Worm (Caenorhabditis elegans) whole organism, L3 larva: ENCODE data around the gene cft-1.

Experiments
- R02D3.7 ChIP-seq: fragments of 150-350 bp; optimal IDR thresholded peaks from 2 replicates; lab custom pipeline; 2014; ENCODE audit warnings: missing biosample characterization, missing genetic modification characterization
- ZK546.5 ChIP-seq: sonication (generic microtip); optimal IDR thresholded peaks from 2 replicates; lab custom pipeline; 2017; ENCODE audit warnings: missing biosample characterization, missing genetic modification characterization
- aly-2 ChIP-seq: fragments of 150-350 bp; optimal IDR thresholded peaks from 2 replicates; lab custom pipeline; 2014; ENCODE audit warnings: missing biosample characterization, missing genetic modification characterization
- ama-1 ChIP-seq: fragments of 150-350 bp; optimal IDR thresholded peaks from 2 replicates; lab custom pipeline; 2018
- ceh-28 ChIP-seq: fragments of 150-350 bp; optimal IDR thresholded peaks from 2 replicates; lab custom pipeline; 2014; ENCODE audit warnings: missing biosample characterization, missing genetic modification reagents, missing genetic modification characterization
- ceh-82 ChIP-seq: fragments of 150-350 bp; optimal IDR thresholded peaks from 2 replicates; lab custom pipeline; 2014; ENCODE audit warnings: missing biosample characterization, missing genetic modification characterization
- ceh-9 ChIP-seq: sonication (generic microtip); optimal IDR thresholded peaks from 2 replicates; lab custom pipeline; 2018; ENCODE audit warnings: missing biosample characterization, missing genetic modification characterization
- daf-12 ChIP-seq: fragments of 150-350 bp; optimal IDR thresholded peaks from 2 replicates; lab custom pipeline; 2014; ENCODE audit warnings: missing biosample characterization, missing genetic modification reagents, missing genetic modification characterization
- egl-27 ChIP-seq: sonication (generic microtip); optimal IDR thresholded peaks from 4 replicates; lab custom pipeline; 2017; ENCODE audit warnings: missing biosample characterization, missing genetic modification reagents, missing genetic modification characterization
- elt-2 ChIP-seq: sonication (generic microtip); optimal IDR thresholded peaks from 2 replicates; lab custom pipeline; 2016; ENCODE audit warnings: missing genetic modification reagents, mild to moderate bottlenecking, missing genetic modification characterization, missing compliant biosample characterization
- elt-3 ChIP-seq, 3 experiments: fragments of 150-350 bp in 1 of 3; sonication (generic microtip) in 2 of 3; optimal IDR thresholded peaks; 2 replicates in 2 of 3; 4 replicates in 1 of 3; lab custom pipeline; 2014 to 2017; ENCODE audit warnings: missing biosample characterization in 3 of 3, missing genetic modification characterization in 3 of 3
- eor-1 ChIP-seq, 2 experiments: fragments of 150-350 bp; optimal IDR thresholded peaks; 2 replicates each; lab custom pipeline; 2014 to 2018; ENCODE audit warnings: missing biosample characterization in 2 of 2, missing genetic modification characterization in 2 of 2
- fkh-2 ChIP-seq: fragments of 150-350 bp; optimal IDR thresholded peaks from 2 replicates; lab custom pipeline; 2014; ENCODE audit warnings: missing biosample characterization, missing genetic modification reagents, missing genetic modification characterization
- fos-1 ChIP-seq: fragments of 150-350 bp; optimal IDR thresholded peaks from 2 replicates; lab custom pipeline; 2014; ENCODE audit warnings: missing biosample characterization, missing genetic modification characterization
- hmg-11 ChIP-seq: sonication (generic microtip); optimal IDR thresholded peaks from 2 replicates; lab custom pipeline; 2016; ENCODE audit warnings: missing genetic modification characterization, missing compliant biosample characterization
- lin-15B ChIP-seq: fragments of 150-350 bp; optimal IDR thresholded peaks from 2 replicates; lab custom pipeline; 2014; ENCODE audit warnings: missing biosample characterization, missing genetic modification characterization
- lin-39 ChIP-seq: fragments of 150-350 bp; optimal IDR thresholded peaks from 2 replicates; lab custom pipeline; 2018; ENCODE audit warnings: missing biosample characterization, missing genetic modification reagents, missing genetic modification characterization
- lsy-12 ChIP-seq: sonication (generic microtip); optimal IDR thresholded peaks from 2 replicates; lab custom pipeline; 2016; ENCODE audit warnings: mild to moderate bottlenecking, missing genetic modification characterization, missing compliant biosample characterization
- mdl-1 ChIP-seq: fragments of 150-350 bp; optimal IDR thresholded peaks from 2 replicates; lab custom pipeline; 2014; ENCODE audit warnings: missing biosample characterization, missing genetic modification characterization
- mml-1 ChIP-seq: fragments of 150-350 bp; sonication (generic microtip); optimal IDR thresholded peaks from 3 replicates; lab custom pipeline; 2014; ENCODE audit warnings: missing biosample characterization, missing genetic modification characterization
- nfya-1 ChIP-seq: sonication (generic microtip); optimal IDR thresholded peaks from 2 replicates; lab custom pipeline; 2017; ENCODE audit warnings: missing genetic modification characterization, mild to moderate bottlenecking, missing compliant biosample characterization, antibody characterized with exemption, moderate library complexity; ENCODE audit not compliant: insufficient read depth
- nhr-11 ChIP-seq: fragments of 150-350 bp; optimal IDR thresholded peaks from 2 replicates; lab custom pipeline; 2014; ENCODE audit warnings: missing biosample characterization, missing genetic modification characterization
- nhr-12 ChIP-seq: fragments of 150-350 bp; optimal IDR thresholded peaks from 2 replicates; lab custom pipeline; 2014; ENCODE audit warnings: missing biosample characterization, missing genetic modification characterization
- nhr-23 ChIP-seq: fragments of 150-350 bp; optimal IDR thresholded peaks from 2 replicates; lab custom pipeline; 2014; ENCODE audit warnings: missing biosample characterization, missing genetic modification reagents, missing genetic modification characterization
- nhr-237 ChIP-seq: fragments of 150-350 bp; optimal IDR thresholded peaks from 2 replicates; lab custom pipeline; 2014; ENCODE audit warnings: missing biosample characterization, missing genetic modification characterization
- nhr-25 ChIP-seq: sonication (generic microtip); optimal IDR thresholded peaks from 2 replicates; lab custom pipeline; 2017; ENCODE audit warnings: missing biosample characterization, missing genetic modification characterization
- nhr-28 ChIP-seq: fragments of 150-350 bp; optimal IDR thresholded peaks from 2 replicates; lab custom pipeline; 2014; ENCODE audit warnings: missing biosample characterization, missing genetic modification characterization
- nhr-43 ChIP-seq: sonication (generic microtip); optimal IDR thresholded peaks from 2 replicates; lab custom pipeline; 2016; ENCODE audit warnings: mild to moderate bottlenecking, missing genetic modification characterization, missing compliant biosample characterization; ENCODE audit not compliant: poor library complexity, severe bottlenecking
- nhr-67 ChIP-seq: fragments of 150-350 bp; optimal IDR thresholded peaks from 2 replicates; lab custom pipeline; 2014; ENCODE audit warnings: missing biosample characterization, missing genetic modification characterization
- nhr-76 ChIP-seq: fragments of 150-350 bp; sonication (generic microtip); optimal IDR thresholded peaks from 5 replicates; lab custom pipeline; 2014; ENCODE audit warnings: missing biosample characterization, missing genetic modification characterization
- pha-4 ChIP-seq: fragments of 150-350 bp; optimal IDR thresholded peaks from 2 replicates; lab custom pipeline; 2014; ENCODE audit warnings: missing biosample characterization, missing genetic modification reagents, missing genetic modification characterization
- pqm-1 ChIP-seq: fragments of 150-350 bp; optimal IDR thresholded peaks from 2 replicates; lab custom pipeline; 2017; ENCODE audit warnings: missing biosample characterization, missing genetic modification characterization, inconsistent platforms
- sea-2 ChIP-seq: fragments of 150-350 bp; sonication (generic microtip); optimal IDR thresholded peaks from 4 replicates; lab custom pipeline; 2014; ENCODE audit warnings: missing biosample characterization, missing genetic modification reagents, missing genetic modification characterization
- skn-1 ChIP-seq: fragments of 150-350 bp; optimal IDR thresholded peaks from 2 replicates; lab custom pipeline; 2014; ENCODE audit warnings: missing biosample characterization, missing genetic modification characterization
- snpc-4 ChIP-seq: fragments of 150-350 bp; optimal IDR thresholded peaks from 2 replicates; lab custom pipeline; 2014; ENCODE audit warnings: missing biosample characterization, missing genetic modification characterization
- tbx-2 ChIP-seq: sonication (generic microtip); optimal IDR thresholded peaks from 2 replicates; lab custom pipeline; 2016; ENCODE audit warnings: mild to moderate bottlenecking, missing genetic modification characterization, missing compliant biosample characterization
- unc-39 ChIP-seq: sonication (generic microtip); optimal IDR thresholded peaks from 4 replicates; lab custom pipeline; 2017; ENCODE audit warnings: missing biosample characterization, missing genetic modification characterization
- unc-62 ChIP-seq: fragments of 150-350 bp; sonication (generic microtip); optimal IDR thresholded peaks from 4 replicates; lab custom pipeline; 2014; ENCODE audit warnings: missing biosample characterization, missing genetic modification reagents, missing genetic modification characterization
- zag-1 ChIP-seq: fragments of 150-350 bp; optimal IDR thresholded peaks from 2 replicates; lab custom pipeline; 2014; ENCODE audit warnings: missing biosample characterization, missing genetic modification characterization
- ztf-11 ChIP-seq: fragments of 150-350 bp; optimal IDR thresholded peaks from 2 replicates; lab custom pipeline; 2014; ENCODE audit warnings: missing biosample characterization, missing genetic modification characterization

cft-1 gene

ce11 chrV:5584293-5584776 lies 45.7 kb downstream of the cft-1 start, which contains the start of gene pas-6 (continued):
- TF ChIP-seq lin-39 (tag; lab: Kevin White, UChicago) (no peak), elt-3 (tag; optimal IDR thresholded peaks at IDR 0.05; lab: Kevin White, UChicago) (no peak)

DNA sequence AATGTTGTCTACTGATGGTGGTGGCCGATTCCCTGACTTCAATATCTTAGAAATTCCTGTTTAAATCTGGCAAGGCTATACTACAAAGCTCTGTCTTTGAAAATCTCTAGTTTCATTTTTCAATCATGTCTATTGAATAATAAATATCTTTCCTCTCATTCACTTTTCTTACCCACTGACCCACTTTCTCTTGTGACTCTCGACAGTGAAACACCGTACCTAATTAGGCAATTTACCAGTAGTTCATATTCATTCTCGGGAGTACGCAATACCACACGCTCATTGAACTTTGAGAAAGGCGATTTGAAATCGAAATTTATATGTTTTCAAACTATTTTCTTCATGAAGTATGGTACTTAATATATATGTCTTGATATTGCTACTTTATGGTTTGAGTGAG lies 46.2 kb downstream of the cft-1 start, which contains the start of gene CD4.11:
Gene CD4.11 (plus strand): TSS at position 301 of the 400 bp plus-strand sequence.
- no peak for TF ChIP-seq ceh-9 (tag; lab: Kevin White, UChicago)
- no peak for TF ChIP-seq ceh-82 (tag; lab: Kevin White, UChicago)
- TF ChIP-seq unc-39: no peak
- no peak for TF ChIP-seq nhr-11 (tag; lab: Kevin White, UChicago)
- TF ChIP-seq nfya-1 (tag; lab: Kevin White, UChicago): no peak
- TF ChIP-seq ama-1 (lab: Kevin White, UChicago): no peak
- no peak for TF ChIP-seq nhr-28 (tag; lab: Kevin White, UChicago)
- no peak for TF ChIP-seq lin-15B
- TF ChIP-seq snpc-4 (tag; lab: Kevin White, UChicago): no peak
- TF ChIP-seq nhr-76: no peak
- no peak for TF ChIP-seq eor-1 (tag; optimal IDR thresholded peaks at IDR 0.05; lab: Kevin White, UChicago)
- TF ChIP-seq pha-4 (tag; lab: Kevin White, UChicago): no peak
- no peak for TF ChIP-seq nhr-12

- peak; percentile 41 for TF ChIP-seq nhr-25 (tag; lab: Kevin White, UChicago)
- no peak for TF ChIP-seq nhr-76
- no peak for TF ChIP-seq mml-1 (tag; lab: Kevin White, UChicago)
- no peak for TF ChIP-seq aly-2
- TF ChIP-seq skn-1 (tag; lab: Kevin White, UChicago): no peak
- TF ChIP-seq fos-1 (tag; lab: Kevin White, UChicago): no peak
- TF ChIP-seq snpc-4 (tag; lab: Kevin White, UChicago): peak; percentile 96
- peak; percentile 2 for TF ChIP-seq hmg-11 (tag; lab: Kevin White, UChicago)
- no peak for TF ChIP-seq ceh-28
- no peak for TF ChIP-seq nhr-237 (tag; lab: Kevin White, UChicago)
- no peak for TF ChIP-seq nhr-12
- TF ChIP-seq unc-62 (GFP tag; lab: Kevin White, UChicago): no peak
- TF ChIP-seq R02D3.7 (tag; lab: Kevin White, UChicago): no peak
- no peak for TF ChIP-seq elt-3 (tag; optimal IDR thresholded peaks at IDR 0.05; lab: Kevin White, UChicago)
These were observed 48.4 kb downstream of the cft-1 start for ce11 chrV:5587042-5587441.

DNA sequence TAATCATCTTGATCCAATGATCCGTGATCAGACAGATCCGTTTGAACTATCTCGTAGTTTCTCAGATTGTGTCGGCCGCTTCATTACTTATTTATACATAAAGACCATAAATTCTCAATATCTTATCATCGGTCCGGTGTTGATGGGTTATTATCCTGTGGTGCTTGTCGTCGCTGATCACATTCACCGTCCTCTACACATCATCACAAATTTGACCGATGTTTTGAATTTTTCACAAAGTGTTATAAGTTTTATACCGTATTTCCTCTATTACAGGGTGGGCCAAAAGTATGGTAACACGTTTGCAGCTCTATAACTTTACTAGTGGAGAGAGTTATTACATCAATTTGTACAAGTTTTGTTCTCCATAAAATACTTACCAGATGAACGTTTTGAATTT lies 49.4 kb downstream of the cft-1 start:
- TF ChIP-seq ama-1 (lab: Kevin White, UChicago): no peak
- no peak for TF ChIP-seq pha-4 (tag; lab: Kevin White, UChicago)
- no peak for TF ChIP-seq nhr-12
- no peak for TF ChIP-seq elt-3 (tag; optimal IDR thresholded peaks at IDR 0.05; lab: Kevin White, UChicago)
- TF ChIP-seq egl-27 (tag; lab: Kevin White, UChicago): no peak
- no peak for TF ChIP-seq pqm-1 (tag; lab: Kevin White, UChicago)
- no peak for TF ChIP-seq snpc-4 (tag; lab: Kevin White, UChicago)
- no peak for TF ChIP-seq nhr-43 (tag; lab: Kevin White, UChicago)
- TF ChIP-seq elt-2: no peak
- no peak for TF ChIP-seq nhr-23 (tag; lab: Kevin White, UChicago)
- no peak for TF ChIP-seq nfya-1 (tag; lab: Kevin White, UChicago)

- TF ChIP-seq snpc-4 (tag; lab: Kevin White, UChicago) (no peak), nhr-43 (tag; lab: Kevin White, UChicago) (peak; percentile 1)
These were observed 53.3 kb downstream of the cft-1 start for ce11 chrV:5591887-5592286.

DNA sequence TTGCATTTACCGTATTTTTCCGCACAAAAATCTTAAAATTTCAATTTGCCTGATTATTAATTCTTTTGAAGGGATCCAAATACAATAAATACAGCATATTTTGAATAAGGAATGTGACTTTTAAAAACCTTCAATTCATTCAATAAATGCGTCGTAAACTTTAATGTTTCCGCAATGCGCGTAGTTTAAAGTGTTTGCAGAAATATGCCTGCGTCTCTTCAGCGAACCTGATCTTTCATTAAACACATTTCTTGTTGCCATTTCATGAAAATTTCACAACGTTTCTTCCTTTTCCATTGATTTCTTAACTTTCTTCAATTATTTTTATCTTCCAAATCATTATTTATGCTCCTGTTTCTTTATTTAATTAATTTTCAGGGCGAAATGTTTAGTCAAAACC lies 53.7 kb downstream of the cft-1 start, which contains the start of gene vps-37:
Gene vps-37 (plus strand): TSS at position 378 of the 400 bp plus-strand sequence.
- TF ChIP-seq nfya-1 (tag; lab: Kevin White, UChicago) (peak; percentile 79), snpc-4 (tag; lab: Kevin White, UChicago) (peak; percentile 79), ceh-28 (peak; percentile 66), elt-2 (peak; percentile 37), ztf-11 (tag; lab: Kevin White, UChicago) (no peak), nhr-43 (tag; lab: Kevin White, UChicago) (peak; percentile 54), aly-2 (no peak), lin-15B (peak; percentile 78), sea-2 (GFP tag; lab: Kevin White, UChicago) (peak; percentile 54), daf-12 (tag; lab: Kevin White, UChicago) (no peak), unc-39 (no peak), zag-1 (no peak), eor-1 (tag; optimal IDR thresholded peaks at IDR 0.05; lab: Kevin White, UChicago) (peak in 1 of 2 experiments; percentile 28), ZK546.5 (no peak), hmg-11 (tag; lab: Kevin White, UChicago) (peak; percentile 74), pha-4 (tag; lab: Kevin White, UChicago) (peak; percentile 90), ceh-9 (tag; lab: Kevin White, UChicago) (no peak), fkh-2 (tag; lab: Kevin White, UChicago) (no peak), elt-3 (tag; optimal IDR thresholded peaks at IDR 0.05; lab: Kevin White, UChicago) (no peak), lsy-12 (tag; lab: Kevin White, UChicago) (no peak), tbx-2 (tag; lab: Kevin White, UChicago) (no peak), mdl-1 (tag; lab: Kevin White, UChicago) (no peak), pqm-1 (tag; lab: Kevin White, UChicago) (peak; percentile 13), nhr-67 (tag; lab: Kevin White, UChicago) (no peak), skn-1 (tag; lab: Kevin White, UChicago) (no peak)
